ENCODE assay signal across 5 fruit fly cellular contexts in the genomic region with DNA sequence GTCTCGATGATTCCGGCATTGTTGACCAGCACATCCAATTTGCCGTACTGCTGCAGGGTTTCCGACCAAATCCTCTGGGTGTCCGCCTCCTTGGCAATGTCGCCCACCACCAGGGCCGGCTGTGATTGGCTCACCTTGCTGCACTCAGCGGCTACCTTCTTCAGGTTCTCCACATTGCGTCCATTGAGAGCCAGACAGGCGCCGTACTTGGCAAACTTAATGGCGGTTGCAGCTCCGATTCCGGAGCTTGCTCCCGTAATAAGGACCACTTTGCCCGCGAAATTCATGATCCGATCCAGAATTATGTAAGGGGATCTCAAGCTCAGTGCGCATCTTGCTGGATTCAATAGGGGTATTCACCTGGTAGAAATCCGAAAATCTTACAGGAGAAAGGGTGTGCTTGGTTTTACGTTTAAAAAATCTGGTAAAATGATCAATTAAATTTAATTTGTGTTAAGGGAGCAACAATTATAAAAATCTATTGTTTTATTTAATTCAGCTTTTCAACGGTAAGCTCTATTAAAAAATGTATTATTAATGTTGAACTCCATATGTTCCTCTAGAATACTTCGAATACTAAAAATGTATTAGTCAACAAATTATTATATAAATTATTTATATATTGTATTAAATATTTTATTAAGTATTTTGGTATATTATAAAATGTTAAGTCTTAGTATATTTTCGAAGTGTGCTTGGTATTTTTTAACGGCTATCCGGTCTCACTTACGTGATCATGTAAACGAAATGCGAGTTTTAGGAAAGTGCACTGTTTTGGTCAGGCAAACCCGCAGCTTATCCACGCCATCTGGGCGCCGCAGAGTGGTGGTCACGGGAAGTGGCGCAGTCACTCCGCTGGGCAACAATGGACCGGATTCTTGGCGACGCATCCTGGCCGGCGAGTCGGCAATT.
A peak's percentile ranks its signal among the peaks of the same experiment; 100 is the strongest.
TF ChIP-seq lines count a peak whose summit lies in the region.

A gene (minus strand): TSS at position 334 of the 912 bp plus-strand sequence.
A gene (plus strand): TSS at position 716 of the 912 bp plus-strand sequence.

- TF ChIP-seq CTCF in whole organism, embryonic (GFP tag; optimal IDR thresholded peaks at IDR 0.05; lab: Kevin White, UChicago) = no peak

TF ChIP-seq in whole organism, adult, 20 proteins besides CTCF, POLR2A, EP300 and RAD21:
- peak; percentile 2 for TF ChIP-seq CG12768 (GFP tag; optimal IDR thresholded peaks at IDR 0.05; lab: Kevin White, UChicago)
- TF ChIP-seq CG7045 (GFP tag; optimal IDR thresholded peaks at IDR 0.05; lab: Kevin White, UChicago) = peak; percentile 31
- peak; percentile 56 for TF ChIP-seq CG7101 (tag; optimal IDR thresholded peaks at IDR 0.05; lab: Kevin White, UChicago)
- TF ChIP-seq Crg-1 (GFP tag; optimal IDR thresholded peaks at IDR 0.05; lab: Kevin White, UChicago) = peak; percentile 1
- no peak for TF ChIP-seq CG1620 (GFP tag; optimal IDR thresholded peaks at IDR 0.05; lab: Kevin White, UChicago)
- TF ChIP-seq CG11617 (GFP tag; optimal IDR thresholded peaks at IDR 0.05; lab: Kevin White, UChicago) = peak; percentile 78
- peak; percentile 49 for TF ChIP-seq CG33017 (tag; optimal IDR thresholded peaks at IDR 0.05; lab: Kevin White, UChicago)
- TF ChIP-seq tj (GFP tag; optimal IDR thresholded peaks at IDR 0.05; lab: Kevin White, UChicago) = peak; percentile 27
- no peak for TF ChIP-seq Clk (GFP tag; optimal IDR thresholded peaks at IDR 0.05; lab: Kevin White, UChicago)
- no peak for TF ChIP-seq bab1 (GFP tag; optimal IDR thresholded peaks at IDR 0.05; lab: Kevin White, UChicago)
- TF ChIP-seq Mnt (GFP tag; optimal IDR thresholded peaks at IDR 0.05; lab: Kevin White, UChicago) = peak; percentile 25
- TF ChIP-seq CG14711 (tag; optimal IDR thresholded peaks at IDR 0.05; lab: Kevin White, UChicago) = peak; percentile 57
- no peak for TF ChIP-seq Hr96 (GFP tag; optimal IDR thresholded peaks at IDR 0.05; lab: Kevin White, UChicago)
TF ChIP-seq in whole organism, adult: peak in this region for 9.

TF ChIP-seq in whole organism, embryonic, 481 proteins besides CTCF, POLR2A, EP300 and RAD21 (continues in another document):
- 0 out of 3 replicates have a peak, but pooled peaks have one; percentile 4 for TF ChIP-seq Mrtf (GFP tag; IDR thresholded peaks at IDR 0.05; lab: Robert Waterston, UW)
- no peak for TF ChIP-seq dati (GFP tag; IDR thresholded peaks at IDR 0.05; lab: Robert Waterston, UW)
- no peak for TF ChIP-seq gt (GFP tag; IDR thresholded peaks at IDR 0.05; lab: Robert Waterston, UW)
- no peak for TF ChIP-seq Scr (GFP tag; IDR thresholded peaks at IDR 0.05; lab: Robert Waterston, UW; ENCODE audit: partially characterized antibody)
- no peak for TF ChIP-seq Hey (tag; optimal IDR thresholded peaks at IDR 0.05; lab: Kevin White, UChicago)
- no peak for TF ChIP-seq HLHmδ (GFP tag; optimal IDR thresholded peaks at IDR 0.05; lab: Kevin White, UChicago)
- no peak for TF ChIP-seq wdn (GFP tag; IDR thresholded peaks at IDR 0.05; lab: Robert Waterston, UW)
- no peak for TF ChIP-seq kni (GFP tag; optimal IDR thresholded peaks at IDR 0.05; lab: Kevin White, UChicago)
- no peak for TF ChIP-seq Hand (GFP tag; optimal IDR thresholded peaks at IDR 0.05; lab: Kevin White, UChicago)
- TF ChIP-seq E2f1 (GFP tag; IDR thresholded peaks at IDR 0.05; lab: Robert Waterston, UW) = peak; percentile 39; the same call in 1 of the 2 replicates
- no peak for TF ChIP-seq H15 (GFP tag; IDR thresholded peaks at IDR 0.05; lab: Robert Waterston, UW)
- no peak for TF ChIP-seq CG6272 (GFP tag; IDR thresholded peaks at IDR 0.05; lab: Robert Waterston, UW)
- no peak for TF ChIP-seq CG8478 (optimal IDR thresholded peaks at IDR 0.05; lab: Kevin White, UChicago)
- TF ChIP-seq CG16779 (GFP tag; IDR thresholded peaks at IDR 0.05; lab: Robert Waterston, UW) = no peak
- no peak for TF ChIP-seq CG8359 (GFP tag; optimal IDR thresholded peaks at IDR 0.05; lab: Kevin White, UChicago; ENCODE audit: borderline replicate concordance)
- peak; percentile 15 for TF ChIP-seq Oli (tag; optimal IDR thresholded peaks at IDR 0.05; lab: Kevin White, UChicago)

TF ChIP-seq in whole organism, prepupa, 60 proteins besides CTCF, POLR2A, EP300 and RAD21:
- TF ChIP-seq CG31627 (GFP tag; optimal IDR thresholded peaks at IDR 0.05; lab: Kevin White, UChicago) (peak; percentile 56), CG34406 (GFP tag; optimal IDR thresholded peaks at IDR 0.05; lab: Kevin White, UChicago) (no peak), CG6163 (GFP tag; IDR thresholded peaks at IDR 0.05; lab: Robert Waterston, UW) (peak; percentile 47; the same call in 2 of the 3 replicates), salr (GFP tag; optimal IDR thresholded peaks at IDR 0.05; lab: Kevin White, UChicago) (no peak), Sox15 (GFP tag; optimal IDR thresholded peaks at IDR 0.05; lab: Kevin White, UChicago) (peak; percentile 27), cyc (GFP tag; optimal IDR thresholded peaks at IDR 0.05; lab: Kevin White, UChicago) (peak; percentile 34), CG8319 (GFP tag; optimal IDR thresholded peaks at IDR 0.05; lab: Kevin White, UChicago) (no peak), CG15336 (GFP tag; IDR thresholded peaks at IDR 0.05; lab: Robert Waterston, UW) (peak; percentile 59), eg (GFP tag; IDR thresholded peaks at IDR 0.05; lab: Robert Waterston, UW) (no peak; the same call in 2 of the 3 replicates), esn (GFP tag; optimal IDR thresholded peaks at IDR 0.05; lab: Kevin White, UChicago) (peak; percentile 69), CG16779 (tag; optimal IDR thresholded peaks at IDR 0.05; lab: Kevin White, UChicago) (no peak), svp (GFP tag; lab: Kevin White, UChicago) (peak; percentile 63), CG6792 (GFP tag; optimal IDR thresholded peaks at IDR 0.05; lab: Kevin White, UChicago) (peak; percentile 40), CG3032 (tag; optimal IDR thresholded peaks at IDR 0.05; lab: Kevin White, UChicago) (peak; percentile 38), CG8119 (GFP tag; IDR thresholded peaks at IDR 0.05; lab: Robert Waterston, UW) (peak; percentile 55; the same call in 2 of the 3 replicates)

TF ChIP-seq in whole organism, pupa, 21 proteins besides CTCF, POLR2A, EP300 and RAD21:
- TF ChIP-seq CG12605 (GFP tag; IDR thresholded peaks at IDR 0.05; lab: Robert Waterston, UW) (peak; percentile 12; the same call in 1 of the 2 replicates), Snoo (tag; optimal IDR thresholded peaks at IDR 0.05; lab: Kevin White, UChicago) (peak; percentile 27), CG15710 (tag; optimal IDR thresholded peaks at IDR 0.05; lab: Kevin White, UChicago) (peak; percentile 34), EcR (GFP tag; optimal IDR thresholded peaks at IDR 0.05; lab: Kevin White, UChicago) (no peak), CG13204 (GFP tag; optimal IDR thresholded peaks at IDR 0.05; lab: Kevin White, UChicago) (no peak), CG10348 (GFP tag; IDR thresholded peaks at IDR 0.05; lab: Robert Waterston, UW) (no peak), Pif1B (GFP tag; optimal IDR thresholded peaks at IDR 0.05; lab: Kevin White, UChicago) (no peak), CG34367 (tag; optimal IDR thresholded peaks at IDR 0.05; lab: Kevin White, UChicago) (no peak), CG17806 (tag; optimal IDR thresholded peaks at IDR 0.05; lab: Kevin White, UChicago) (peak; percentile 48), fd96Ca (GFP tag; IDR thresholded peaks at IDR 0.05; lab: Robert Waterston, UW) (0 out of 3 replicates have a peak, but pooled peaks have one; percentile 6)

TF ChIP-seq in whole organism, wandering third instar larva, 38 proteins besides CTCF, POLR2A, EP300 and RAD21:
- TF ChIP-seq Vsx2 (GFP tag; optimal IDR thresholded peaks at IDR 0.05; lab: Kevin White, UChicago; ENCODE audit: partially characterized antibody) (no peak), jim (GFP tag; optimal IDR thresholded peaks at IDR 0.05; lab: Kevin White, UChicago) (no peak), dmrt93B (GFP tag; optimal IDR thresholded peaks at IDR 0.05; lab: Kevin White, UChicago) (no peak), dl (GFP tag; optimal IDR thresholded peaks at IDR 0.05; lab: Kevin White, UChicago; ENCODE audit: insufficient read depth in 1 of 2, partially characterized antibody in 2 of 2) (no peak), Myc (optimal IDR thresholded peaks at IDR 0.05; lab: Kevin White, UChicago) (no peak), N (GFP tag; optimal IDR thresholded peaks at IDR 0.05; lab: Kevin White, UChicago) (no peak), brk (GFP tag; optimal IDR thresholded peaks at IDR 0.05; lab: Kevin White, UChicago) (no peak), HLH106 (tag; optimal IDR thresholded peaks at IDR 0.05; lab: Kevin White, UChicago) (peak; percentile 36), foxo (GFP tag; optimal IDR thresholded peaks at IDR 0.05; lab: Kevin White, UChicago) (no peak), woc (GFP tag; optimal IDR thresholded peaks at IDR 0.05; lab: Kevin White, UChicago) (no peak), CG9705 (GFP tag; optimal IDR thresholded peaks at IDR 0.05; lab: Kevin White, UChicago) (no peak), Hnf4 (GFP tag; optimal IDR thresholded peaks at IDR 0.05; lab: Kevin White, UChicago) (no peak), h (GFP tag; optimal IDR thresholded peaks at IDR 0.05; lab: Kevin White, UChicago) (no peak), usp (GFP tag; optimal IDR thresholded peaks at IDR 0.05; lab: Kevin White, UChicago) (no peak), ey (GFP tag; optimal IDR thresholded peaks at IDR 0.05; lab: Kevin White, UChicago) (peak; percentile 37), tai (GFP tag; optimal IDR thresholded peaks at IDR 0.05; lab: Kevin White, UChicago) (no peak), psq (GFP tag; optimal IDR thresholded peaks at IDR 0.05; lab: Kevin White, UChicago) (peak; percentile 41), Rel (GFP tag; optimal IDR thresholded peaks at IDR 0.05; lab: Kevin White, UChicago) (no peak), Rel (tag; optimal IDR thresholded peaks at IDR 0.05; lab: Kevin White, UChicago) (no peak), CG32264 (GFP tag; optimal IDR thresholded peaks at IDR 0.05; lab: Kevin White, UChicago) (no peak), OdsH (GFP tag; optimal IDR thresholded peaks at IDR 0.05; lab: Kevin White, UChicago) (peak; percentile 1), sage (GFP tag; optimal IDR thresholded peaks at IDR 0.05; lab: Kevin White, UChicago) (no peak), Hr83 (GFP tag; optimal IDR thresholded peaks at IDR 0.05; lab: Kevin White, UChicago; ENCODE audit: poor library complexity, severe bottlenecking) (peak; percentile 19), CrebA (GFP tag; optimal IDR thresholded peaks at IDR 0.05; lab: Kevin White, UChicago; ENCODE audit: borderline replicate concordance) (no peak), sv (GFP tag; optimal IDR thresholded peaks at IDR 0.05; lab: Kevin White, UChicago) (peak; percentile 32), Dif (GFP tag; optimal IDR thresholded peaks at IDR 0.05; lab: Kevin White, UChicago; ENCODE audit: partially characterized antibody) (no peak)
